Worm (Caenorhabditis elegans): ENCODE results near the gene ZK945.8.

DNA sequence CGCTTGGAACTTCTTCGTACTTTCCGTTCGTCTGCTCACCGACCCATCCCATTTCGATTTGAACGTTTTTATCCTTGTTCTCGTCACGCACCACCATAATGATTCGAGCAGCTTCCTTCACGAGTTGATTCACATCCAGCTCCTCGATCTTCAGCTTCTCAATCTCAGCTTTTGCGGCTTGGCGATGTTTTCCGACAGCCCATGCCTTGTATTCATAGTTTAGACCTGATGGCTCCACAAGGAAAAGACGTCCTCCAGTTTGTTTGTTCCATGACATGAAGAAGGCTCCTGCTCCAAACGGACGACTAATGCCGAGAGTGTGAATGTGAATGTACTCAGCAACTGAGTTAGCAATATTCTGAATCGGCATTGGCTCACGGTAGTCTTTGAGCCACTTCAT lies 9.4 kb upstream of the ZK945.8 start:
- TF ChIP-seq dmd-4 (tag; optimal IDR thresholded peaks at IDR 0.05; ENCODE audit: borderline replicate concordance) (no peak), hlh-6 (tag; optimal IDR thresholded peaks at IDR 0.05) (no peak), ceh-19 (GFP tag; optimal IDR thresholded peaks at IDR 0.05) (no peak), pag-3 (tag; optimal IDR thresholded peaks at IDR 0.05; ENCODE audit: borderline replicate concordance) (no peak), ama-1 (optimal IDR thresholded peaks at IDR 0.05) (no peak), ceh-6 (GFP tag; optimal IDR thresholded peaks at IDR 0.05) (no peak), pqm-1 (tag; optimal IDR thresholded peaks at IDR 0.05) (no peak), ceh-31 (tag; optimal IDR thresholded peaks at IDR 0.05) (no peak), ceh-18 (tag; optimal IDR thresholded peaks at IDR 0.05) (no peak), tbx-7 (tag; optimal IDR thresholded peaks at IDR 0.05) (no peak), hlh-30 (tag; optimal IDR thresholded peaks at IDR 0.05; ENCODE audit: insufficient read depth) (no peak), lim-6 (tag; optimal IDR thresholded peaks at IDR 0.05) (no peak)

Measured in whole organism, late embryonic.